Fruit fly (Drosophila melanogaster) whole organism, embryonic: ENCODE measurements around the gene Cks85A.

ENCODE experiments used
- Abd-B ChIP-seq: fragments of 200-800 bp; sonication (Bioruptor generic); optimal IDR thresholded peaks from 2 replicates; lab custom pipeline; 2018; ENCODE audit warnings: missing biosample characterization, mild to moderate bottlenecking, missing genetic modification characterization, moderate library complexity
- Bteb2 ChIP-seq: fragments of 200-800 bp; sonication (Bioruptor generic); optimal IDR thresholded peaks from 2 replicates; lab custom pipeline; 2016; ENCODE audit warnings: missing biosample characterization, missing genetic modification characterization
- CG10147 ChIP-seq: fragments of 200-800 bp; sonication (Bioruptor generic); optimal IDR thresholded peaks from 2 replicates; lab custom pipeline; 2019; ENCODE audit warnings: missing biosample characterization, mild to moderate bottlenecking, missing genetic modification characterization, moderate library complexity
- CG10366 ChIP-seq: fragments of 200-800 bp; sonication (Bioruptor generic); IDR thresholded peaks from 2 replicates; pipeline ENCODE4 v1.3.6; 2022; ENCODE audit warnings: missing biosample characterization, missing genetic modification characterization
- CG10959 ChIP-seq: fragments of 200-800 bp; sonication (Bioruptor generic); IDR thresholded peaks from 2 replicates; pipeline ENCODE4 v1.3.6; 2022; ENCODE audit warnings: missing biosample characterization, missing genetic modification characterization
- CG11504 ChIP-seq: fragments of 200-800 bp; sonication (Bioruptor generic); optimal IDR thresholded peaks from 3 replicates; lab custom pipeline; 2019; ENCODE audit warnings: missing biosample characterization, mild to moderate bottlenecking, missing genetic modification characterization, moderate library complexity
- CG11560 ChIP-seq: fragments of 200-800 bp; sonication (Bioruptor generic); IDR thresholded peaks from 3 replicates; pipeline ENCODE4 v1.3.6; 2022; ENCODE audit warnings: missing biosample characterization, missing genetic modification characterization
- CG12219 ChIP-seq: fragments of 200-800 bp; sonication (Bioruptor generic); optimal IDR thresholded peaks from 3 replicates; lab custom pipeline; 2018; ENCODE audit warnings: missing biosample characterization, mild to moderate bottlenecking, missing genetic modification characterization
- CG12391 ChIP-seq: fragments of 200-800 bp; sonication (Bioruptor generic); optimal IDR thresholded peaks from 3 replicates; lab custom pipeline; 2018; ENCODE audit warnings: missing biosample characterization, mild to moderate bottlenecking, missing genetic modification characterization, moderate library complexity
- CG13424 ChIP-seq: fragments of 200-800 bp; sonication (Bioruptor generic); optimal IDR thresholded peaks from 2 replicates; lab custom pipeline; 2019; ENCODE audit warnings: missing biosample characterization, mild to moderate bottlenecking, missing genetic modification characterization, moderate library complexity
- CG15269 ChIP-seq: fragments of 200-800 bp; sonication (Bioruptor generic); optimal IDR thresholded peaks from 2 replicates; lab custom pipeline; 2018; ENCODE audit warnings: missing biosample characterization, mild to moderate bottlenecking, missing genetic modification characterization, moderate library complexity
- CG16815 ChIP-seq: fragments of 200-800 bp; sonication (Bioruptor generic); optimal IDR thresholded peaks from 3 replicates; lab custom pipeline; 2017; ENCODE audit warnings: missing biosample characterization, mild to moderate bottlenecking, missing genetic modification characterization
- CG17359 ChIP-seq: fragments of 200-800 bp; sonication (Bioruptor generic); optimal IDR thresholded peaks from 3 replicates; lab custom pipeline; 2018; ENCODE audit warnings: missing biosample characterization, mild to moderate bottlenecking, missing genetic modification characterization, moderate library complexity
- CG17912 ChIP-seq: fragments of 200-800 bp; sonication (Bioruptor generic); optimal IDR thresholded peaks from 2 replicates; lab custom pipeline; 2018; ENCODE audit warnings: missing biosample characterization, mild to moderate bottlenecking, missing genetic modification characterization
- CG18599 ChIP-seq: fragments of 200-800 bp; sonication (Bioruptor generic); optimal IDR thresholded peaks from 3 replicates; lab custom pipeline; 2017; ENCODE audit warnings: missing biosample characterization, missing genetic modification characterization, mild to moderate bottlenecking, moderate library complexity, missing genetic modification reagents
- CG2129 ChIP-seq: fragments of 200-800 bp; sonication (Bioruptor generic); IDR thresholded peaks from 2 replicates; pipeline ENCODE4 v1.3.6; 2022; ENCODE audit warnings: missing biosample characterization, missing genetic modification characterization; ENCODE audit not compliant: partially characterized antibody
- CG4282 ChIP-seq: fragments of 200-800 bp; sonication (Bioruptor generic); optimal IDR thresholded peaks from 2 replicates; lab custom pipeline; 2016; ENCODE audit warnings: missing biosample characterization, missing genetic modification characterization
- CG4360 ChIP-seq: fragments of 200-800 bp; sonication (Bioruptor generic); IDR thresholded peaks from 2 replicates; pipeline ENCODE4 v1.3.6; 2022; ENCODE audit warnings: missing biosample characterization, missing genetic modification characterization
- CG4707 ChIP-seq: fragments of 200-800 bp; sonication (Bioruptor generic); optimal IDR thresholded peaks from 2 replicates; lab custom pipeline; 2018; ENCODE audit warnings: missing biosample characterization, mild to moderate bottlenecking, missing genetic modification characterization, moderate library complexity
- CG6765 ChIP-seq: fragments of 200-800 bp; sonication (Bioruptor generic); optimal IDR thresholded peaks from 3 replicates; lab custom pipeline; 2017; ENCODE audit warnings: missing biosample characterization, mild to moderate bottlenecking, missing genetic modification characterization
- CG7839 ChIP-seq: fragments of 200-800 bp; sonication (Bioruptor generic); optimal IDR thresholded peaks from 3 replicates; lab custom pipeline; 2018; ENCODE audit warnings: missing biosample characterization, mild to moderate bottlenecking, missing genetic modification characterization, moderate library complexity
- CG9437 ChIP-seq: fragments of 200-800 bp; sonication (Bioruptor generic); optimal IDR thresholded peaks from 2 replicates; lab custom pipeline; 2018; ENCODE audit warnings: missing biosample characterization, mild to moderate bottlenecking, missing genetic modification characterization
- CG9727 ChIP-seq: fragments of 200-800 bp; sonication (Bioruptor generic); optimal IDR thresholded peaks from 3 replicates; lab custom pipeline; 2017; ENCODE audit warnings: missing biosample characterization, mild to moderate bottlenecking, missing genetic modification characterization
- CG9932 ChIP-seq: fragments of 200-800 bp; sonication (Bioruptor generic); IDR thresholded peaks from 2 replicates; pipeline ENCODE4 v1.3.6; 2022; ENCODE audit warnings: missing biosample characterization, missing genetic modification characterization
- Camta ChIP-seq: fragments of 200-800 bp; sonication (Bioruptor generic); optimal IDR thresholded peaks from 2 replicates; lab custom pipeline; 2016; ENCODE audit warnings: missing biosample characterization, missing genetic modification characterization
- NfI ChIP-seq: fragments of 200-800 bp; sonication (Bioruptor generic); optimal IDR thresholded peaks from 3 replicates; lab custom pipeline; 2018; ENCODE audit warnings: missing biosample characterization, mild to moderate bottlenecking, missing genetic modification characterization, moderate library complexity
- Oli ChIP-seq: fragments of 200-800 bp; sonication (Bioruptor generic); optimal IDR thresholded peaks from 2 replicates; lab custom pipeline; 2018; ENCODE audit warnings: missing biosample characterization, mild to moderate bottlenecking, missing genetic modification characterization, moderate library complexity
- Sox100B ChIP-seq: fragments of 200-800 bp; sonication (Bioruptor generic); optimal IDR thresholded peaks from 3 replicates; lab custom pipeline; 2018; ENCODE audit warnings: missing biosample characterization, mild to moderate bottlenecking, missing genetic modification characterization
- Vsx1 ChIP-seq: fragments of 200-800 bp; sonication (Bioruptor generic); optimal IDR thresholded peaks from 2 replicates; lab custom pipeline; 2017; ENCODE audit warnings: missing biosample characterization, mild to moderate bottlenecking, missing genetic modification characterization, missing genetic modification reagents
- al ChIP-seq: fragments of 200-800 bp; sonication (Bioruptor generic); IDR thresholded peaks from 2 replicates; pipeline ENCODE4 v1.3.6; 2022; ENCODE audit warnings: missing biosample characterization, missing genetic modification characterization
- amos ChIP-seq: fragments of 200-800 bp; sonication (Bioruptor generic); IDR thresholded peaks from 2 replicates; pipeline ENCODE4 v1.3.6; 2022; ENCODE audit warnings: missing biosample characterization, missing genetic modification characterization; ENCODE audit not compliant: partially characterized antibody
- ato ChIP-seq: fragments of 200-800 bp; sonication (Bioruptor generic); IDR thresholded peaks from 2 replicates; pipeline ENCODE4 v1.3.6; 2022; ENCODE audit warnings: missing biosample characterization, missing genetic modification characterization; ENCODE audit not compliant: partially characterized antibody
- az2 ChIP-seq: fragments of 200-800 bp; sonication (Bioruptor generic); optimal IDR thresholded peaks from 3 replicates; lab custom pipeline; 2016; ENCODE audit warnings: missing biosample characterization, missing genetic modification characterization
- btn ChIP-seq: fragments of 200-800 bp; sonication (Bioruptor generic); optimal IDR thresholded peaks from 2 replicates; lab custom pipeline; 2016; ENCODE audit warnings: missing biosample characterization, missing genetic modification characterization
- chinmo ChIP-seq: fragments of 200-800 bp; sonication (Bioruptor generic); IDR thresholded peaks from 4 replicates; pipeline ENCODE4 v1.3.6; 2022; ENCODE audit warnings: missing biosample characterization, missing genetic modification characterization; ENCODE audit not compliant: partially characterized antibody
- ci ChIP-seq: fragments of 200-800 bp; sonication (Bioruptor generic); IDR thresholded peaks from 3 replicates; pipeline ENCODE4 v1.3.6; 2022; ENCODE audit warnings: missing biosample characterization, missing genetic modification characterization
- dati ChIP-seq: fragments of 200-800 bp; sonication (Bioruptor generic); IDR thresholded peaks from 2 replicates; pipeline ENCODE4 v1.3.6; 2022; ENCODE audit warnings: missing biosample characterization, missing genetic modification characterization
- gro ChIP-seq: fragments of 200-800 bp; sonication (Bioruptor generic); optimal IDR thresholded peaks from 2 replicates; lab custom pipeline; 2016; ENCODE audit warnings: missing biosample characterization, missing genetic modification characterization
- gt ChIP-seq: fragments of 200-800 bp; sonication (Bioruptor generic); IDR thresholded peaks from 2 replicates; pipeline ENCODE4 v1.3.6; 2022; ENCODE audit warnings: missing biosample characterization, missing genetic modification characterization
- hkb ChIP-seq, 2 experiments: fragments of 200-800 bp in 1 of 2; fragments of >200 bp in 1 of 2; sonication (Bioruptor generic) in 1 of 2; IDR thresholded peaks in 1 of 2; optimal IDR thresholded peaks in 1 of 2; 2 replicates each; pipeline versions ENCODE4 v1.3.6 to Lab custom; 2017 to 2022; ENCODE audit warnings: missing biosample characterization in 1 of 2, missing genetic modification characterization in 1 of 2
- phol ChIP-seq: fragments of 200-800 bp; sonication (Bioruptor generic); optimal IDR thresholded peaks from 3 replicates; lab custom pipeline; 2018; ENCODE audit warnings: missing biosample characterization, mild to moderate bottlenecking, missing genetic modification characterization, moderate library complexity
- prd ChIP-seq, 3 experiments: fragments of >200 bp in 2 of 3; fragments of 200-800 bp in 1 of 3; sonication (Bioruptor generic) in 1 of 3; optimal IDR thresholded peaks in 2 of 3; IDR thresholded peaks in 1 of 3; 2 replicates in 2 of 3; 3 replicates in 1 of 3; pipeline versions ENCODE4 v1.3.6 to Lab custom; 2017 to 2022; ENCODE audit warnings: missing biosample characterization in 1 of 3, missing genetic modification characterization in 1 of 3
- ranshi ChIP-seq: fragments of 200-800 bp; sonication (Bioruptor generic); IDR thresholded peaks from 2 replicates; pipeline ENCODE4 v1.3.6; 2022; ENCODE audit warnings: missing biosample characterization, missing genetic modification characterization
- sug ChIP-seq: fragments of 200-800 bp; optimal IDR thresholded peaks from 2 replicates; lab custom pipeline; 2019; ENCODE audit warnings: missing biosample characterization, mild to moderate bottlenecking, missing genetic modification characterization, moderate library complexity
- tap ChIP-seq: fragments of 200-800 bp; optimal IDR thresholded peaks from 3 replicates; lab custom pipeline; 2019; ENCODE audit warnings: missing biosample characterization, mild to moderate bottlenecking, missing genetic modification characterization, moderate library complexity
- yki ChIP-seq: fragments of >200 bp; optimal IDR thresholded peaks from 3 replicates; lab custom pipeline; 2018
- zfh1 ChIP-seq: fragments of 200-800 bp; sonication (Bioruptor generic); IDR thresholded peaks from 3 replicates; pipeline ENCODE4 v1.3.6; 2022; ENCODE audit warnings: missing biosample characterization, missing genetic modification characterization

Gene Cks85A

dm6 chr3R:8712722-8713131 is 5.5 kb downstream of the Cks85A start, which contains the start of gene CG8112 (continued):
- 0 out of 2 replicates have a peak, but pooled peaks have one; percentile 21 for TF ChIP-seq CG9932 (GFP tag; lab: Robert Waterston, UW)
- TF ChIP-seq CG12391 (tag; lab: Kevin White, UChicago): peak; percentile 19
- no peak for TF ChIP-seq CG6765 (GFP tag; lab: Kevin White, UChicago)

- TF ChIP-seq ranshi (GFP tag; lab: Robert Waterston, UW) (no peak), prd (optimal IDR thresholded peaks at IDR 0.05; lab: Kevin White, UChicago) (no peak), prd (GFP tag; IDR thresholded peaks at IDR 0.05; lab: Robert Waterston, UW) (no peak), Abd-B (no peak), Camta (no peak), hkb (optimal IDR thresholded peaks at IDR 0.05; lab: Kevin White, UChicago) (no peak), hkb (GFP tag; IDR thresholded peaks at IDR 0.05; lab: Robert Waterston, UW) (peak; percentile 52; the same call in 1 of the 2 replicates), tap (peak; percentile 3), CG4707 (GFP tag; lab: Kevin White, UChicago) (peak; percentile 86), gro (GFP tag; lab: Kevin White, UChicago) (no peak), Bteb2 (no peak), sug (tag; lab: Kevin White, UChicago) (peak; percentile 11), CG7839 (peak; percentile 24), CG10959 (0 out of 2 replicates have a peak, but pooled peaks have one; percentile 28), CG12219 (GFP tag; lab: Kevin White, UChicago) (no peak), CG4282 (GFP tag; lab: Kevin White, UChicago) (no peak), chinmo (0 out of 4 replicates have a peak, but pooled peaks have one; percentile 35), az2 (no peak), CG17359 (tag; lab: Kevin White, UChicago) (peak; percentile 36), Oli (tag; lab: Kevin White, UChicago) (peak; percentile 45), yki (lab: Kevin White, UChicago) (no peak), Vsx1 (GFP tag; lab: Kevin White, UChicago) (peak; percentile 60), CG18599 (GFP tag; lab: Kevin White, UChicago) (peak; percentile 12), CG2129 (GFP tag; lab: Robert Waterston, UW) (no peak), ci (peak; percentile 35; the same call in 2 of the 3 replicates), CG9437 (GFP tag; lab: Kevin White, UChicago) (no peak), dati (GFP tag; lab: Robert Waterston, UW) (no peak), amos (GFP tag; lab: Robert Waterston, UW) (no peak), CG9727 (GFP tag; lab: Kevin White, UChicago) (no peak), btn (GFP tag; lab: Kevin White, UChicago) (no peak), CG17912 (no peak), ato (no peak), phol (tag; lab: Kevin White, UChicago) (peak; percentile 19), Sox100B (GFP tag; lab: Kevin White, UChicago) (peak; percentile 17), al (no peak), CG16815 (GFP tag; lab: Kevin White, UChicago) (no peak), CG11560 (tag; lab: Robert Waterston, UW) (no peak), CG4360 (GFP tag; lab: Robert Waterston, UW) (no peak), NfI (GFP tag; lab: Kevin White, UChicago) (no peak), gt (no peak), CG11504 (tag; lab: Kevin White, UChicago) (peak; percentile 49), CG15269 (peak; percentile 9), zfh1 (GFP tag; lab: Robert Waterston, UW) (0 out of 3 replicates have a peak, but pooled peaks have one; percentile 3), CG13424 (tag; lab: Kevin White, UChicago) (peak; percentile 17), CG10147 (GFP tag; lab: Kevin White, UChicago) (no peak), CG10366 (GFP tag; lab: Robert Waterston, UW) (no peak)
Measured at dm6 chr3R:8711890-8712449, 6.3 kb downstream of the Cks85A start.
